Worm (Caenorhabditis elegans): Measurements from ENCODE around the gene Y47D7A.3.

The Y47D7A.3 gene

DNA sequence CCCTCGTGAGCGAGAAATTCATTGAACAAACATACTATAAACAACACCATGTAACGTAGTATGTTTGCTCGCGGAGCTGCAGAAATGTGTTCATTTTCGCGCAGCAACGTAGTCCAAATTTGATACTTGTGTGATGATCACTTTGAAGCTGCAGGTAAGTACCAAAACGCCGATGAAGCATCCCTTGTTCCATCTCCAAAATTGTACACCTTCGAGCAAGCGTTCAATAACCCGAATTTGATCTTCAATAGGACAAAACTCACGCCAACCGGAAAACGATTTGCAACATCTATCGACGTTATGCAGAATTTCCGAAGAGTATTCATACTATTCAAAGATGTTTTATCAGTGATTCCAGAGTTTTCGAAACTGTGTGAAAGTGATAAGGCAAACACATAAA is at the start of gene Y47D7A.3:
Gene Y47D7A.3 (plus strand): TSS at position 301 of the 400 bp plus-strand sequence.
- TF ChIP-seq unc-62 (GFP tag; optimal IDR thresholded peaks at IDR 0.05) = no peak

DNA sequence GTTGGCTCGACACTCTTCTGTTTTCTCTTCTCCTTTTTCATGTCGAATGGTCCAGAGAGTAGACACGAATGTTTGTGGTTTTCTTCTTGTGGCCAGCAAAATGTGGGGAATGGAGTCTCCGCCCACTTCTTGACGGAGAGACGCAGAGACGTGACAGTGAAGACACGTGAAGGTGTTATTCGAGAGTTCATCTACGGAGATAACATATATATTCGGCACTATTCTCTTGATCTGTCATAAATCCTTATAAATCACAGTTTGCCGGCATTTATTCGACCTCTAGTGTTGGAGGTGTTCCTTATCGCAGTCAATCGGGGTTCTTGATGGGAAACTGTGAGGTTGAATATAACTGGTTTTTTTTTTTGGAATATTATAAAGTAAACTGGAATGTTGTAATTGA is 49.2 kb upstream of the Y47D7A.3 start, which contains the start of gene F32D1.3:
Gene F32D1.3 (minus strand): TSS at position 65 of the 400 bp plus-strand sequence.
- no peak for TF ChIP-seq unc-62 (GFP tag; optimal IDR thresholded peaks at IDR 0.05)

DNA sequence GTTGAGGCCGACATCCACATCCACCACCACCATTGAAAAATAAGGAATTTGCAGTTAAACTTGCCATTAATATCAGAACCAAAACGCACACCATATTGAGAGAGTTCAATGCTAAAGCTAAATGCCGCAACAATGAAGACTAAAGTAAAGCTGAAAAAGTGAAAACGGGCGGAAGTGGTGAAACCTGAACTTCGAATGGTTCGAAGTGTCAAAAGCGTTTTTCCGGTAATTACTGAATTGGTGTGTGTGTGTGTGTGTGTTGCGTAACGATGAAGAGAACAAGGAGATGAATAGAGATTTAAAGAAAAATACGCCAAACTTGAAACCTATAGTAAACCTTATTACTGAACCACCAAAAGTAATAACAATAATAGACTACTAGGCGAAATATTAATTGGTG is 46.2 kb upstream of the Y47D7A.3 start, which contains the start of gene grl-13:
Gene grl-13 (minus strand): TSS at position 101 of the 400 bp plus-strand sequence.
- TF ChIP-seq unc-62 (GFP tag; optimal IDR thresholded peaks at IDR 0.05) = no peak

DNA sequence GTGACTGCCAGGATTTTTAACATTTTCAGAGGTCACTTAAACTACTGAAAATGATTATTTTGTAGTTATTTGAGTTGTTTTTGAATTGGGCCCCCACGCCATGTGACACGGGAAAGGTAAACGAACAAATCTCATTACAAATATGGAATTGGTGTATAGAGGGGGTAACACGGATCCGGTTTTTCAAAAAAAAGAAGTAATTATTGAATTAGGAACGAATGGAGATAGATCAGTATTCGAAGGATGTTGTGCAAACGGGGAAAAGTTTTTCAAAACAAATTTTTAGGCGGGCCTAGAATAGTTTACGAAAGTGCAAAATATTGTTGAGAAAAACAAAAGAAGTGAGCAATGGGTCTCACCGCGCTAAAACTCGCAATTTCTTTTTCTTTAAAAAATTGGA is 44.3 kb upstream of the Y47D7A.3 start, which contains the start of gene F32D1.11:
Gene F32D1.11 (minus strand): TSS at position 101 of the 400 bp plus-strand sequence.
- TF ChIP-seq unc-62 (GFP tag; optimal IDR thresholded peaks at IDR 0.05) = no peak

DNA sequence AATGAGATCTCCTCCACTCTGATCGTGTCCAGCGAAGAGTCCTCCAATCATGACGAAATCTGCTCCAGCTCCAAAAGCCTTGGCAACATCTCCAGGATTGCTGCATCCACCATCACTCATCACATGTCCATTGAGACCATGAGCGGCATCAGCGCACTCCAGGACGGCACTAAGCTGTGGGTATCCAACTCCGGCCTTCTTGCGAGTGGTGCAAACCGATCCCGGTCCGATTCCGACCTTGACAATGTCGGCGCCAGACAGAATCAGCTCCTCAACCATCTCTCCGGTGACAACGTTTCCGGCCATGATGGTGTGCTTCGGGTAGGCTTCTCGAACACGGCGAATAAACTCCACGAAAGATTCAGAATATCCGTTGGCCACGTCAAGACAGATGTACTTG is 40.2 kb upstream of the Y47D7A.3 start:
- no peak for TF ChIP-seq unc-62 (GFP tag; optimal IDR thresholded peaks at IDR 0.05)

DNA sequence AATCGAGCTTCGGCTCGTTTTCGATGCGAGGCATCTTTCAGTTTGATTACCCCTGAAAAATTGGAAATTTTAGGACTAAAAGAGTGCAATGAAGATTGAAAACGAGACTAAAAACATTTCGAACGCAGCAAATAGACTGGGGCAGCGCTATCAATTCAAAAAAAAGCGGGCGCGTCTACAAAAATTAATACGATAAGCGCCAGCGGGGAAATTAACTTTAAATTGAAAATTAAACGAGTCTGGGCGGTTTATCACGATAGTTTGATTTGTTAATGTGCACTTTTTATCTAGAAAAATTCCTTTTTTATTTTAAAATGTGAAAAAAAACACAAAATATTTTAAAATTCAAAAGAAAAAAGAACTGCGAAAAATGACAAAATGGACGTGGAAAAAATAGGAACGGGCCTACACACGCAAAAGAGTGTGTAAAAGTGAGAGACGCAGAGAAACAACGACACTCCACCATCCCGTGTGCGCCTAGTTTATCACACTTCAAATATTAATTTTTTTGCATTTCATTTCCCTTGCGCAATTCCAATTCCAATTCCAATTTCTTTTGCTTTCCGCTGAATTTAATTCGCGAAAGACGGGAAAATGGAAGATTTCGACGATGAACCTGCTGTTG is 39.3 kb upstream of the Y47D7A.3 start, which contains the start of the genes gmpr-1 and fipp-1:
Gene gmpr-1 (minus strand): TSS at position 75 of the 625 bp plus-strand sequence.
Gene fipp-1 (plus strand): TSS at position 499 of the 625 bp plus-strand sequence.
- TF ChIP-seq unc-62 (GFP tag; optimal IDR thresholded peaks at IDR 0.05) = no peak

DNA sequence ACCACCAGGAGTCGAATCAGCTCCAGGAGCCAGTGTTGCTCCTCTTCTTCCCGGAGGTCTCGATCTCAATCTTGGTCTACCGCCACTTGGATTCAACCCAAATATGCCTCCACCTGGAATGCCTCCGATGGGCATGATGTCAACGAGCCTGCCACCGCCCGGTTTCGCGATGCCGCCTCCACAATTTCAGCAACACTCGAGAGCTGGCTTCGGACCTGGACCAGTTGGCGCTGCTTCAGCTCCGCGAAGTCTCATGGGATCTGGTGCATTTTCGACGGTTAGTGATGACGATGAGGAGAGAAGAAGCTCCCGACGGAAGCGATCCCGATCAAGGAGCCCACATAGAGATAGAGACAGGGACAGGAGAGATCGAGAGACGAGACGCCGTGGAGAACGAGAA is 37.8 kb upstream of the Y47D7A.3 start:
- TF ChIP-seq unc-62 (GFP tag; optimal IDR thresholded peaks at IDR 0.05) = no peak

DNA sequence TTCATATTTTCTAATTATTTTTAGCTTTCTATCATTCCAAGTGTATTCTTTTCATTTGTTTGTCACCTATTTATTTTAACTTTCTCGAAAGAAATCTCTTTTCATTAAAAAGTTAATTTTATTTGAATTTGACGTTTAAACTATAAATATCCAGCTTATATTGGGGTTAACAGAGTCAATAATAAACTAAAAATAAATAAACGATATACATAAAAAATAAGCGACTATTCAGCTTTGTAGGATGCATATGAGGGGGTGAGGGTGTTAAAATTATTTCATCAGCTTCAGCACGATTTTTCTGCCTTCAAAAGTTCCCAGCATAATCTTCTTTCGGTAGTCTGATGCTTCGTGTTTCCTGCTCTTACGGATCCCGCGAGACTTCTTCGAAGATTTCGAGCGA is 37.1 kb upstream of the Y47D7A.3 start:
- TF ChIP-seq unc-62 (GFP tag; optimal IDR thresholded peaks at IDR 0.05) = no peak

DNA sequence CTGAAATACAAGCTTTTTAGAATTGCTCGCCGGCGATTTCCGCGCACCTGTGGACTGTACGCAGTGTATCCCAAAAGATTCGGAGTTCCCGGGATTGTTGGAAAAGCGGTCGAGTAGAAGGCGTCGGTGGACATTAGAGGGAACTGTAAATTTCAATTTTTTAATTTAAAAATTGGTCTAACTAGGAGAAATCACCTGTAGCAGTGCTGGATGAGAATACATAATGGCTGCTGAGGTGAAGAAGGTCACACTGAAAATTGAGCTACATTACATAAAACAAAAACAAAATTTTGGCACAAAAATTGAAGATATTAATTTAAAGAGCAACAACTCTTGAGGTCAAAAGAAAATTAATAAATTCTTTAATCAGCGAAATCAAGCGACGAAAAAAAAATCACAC is 36.1 kb upstream of the Y47D7A.3 start, which contains the start of gene neg-1:
Gene neg-1 (minus strand): TSS at position 250 of the 400 bp plus-strand sequence.
- TF ChIP-seq unc-62 (GFP tag; optimal IDR thresholded peaks at IDR 0.05) = no peak

DNA sequence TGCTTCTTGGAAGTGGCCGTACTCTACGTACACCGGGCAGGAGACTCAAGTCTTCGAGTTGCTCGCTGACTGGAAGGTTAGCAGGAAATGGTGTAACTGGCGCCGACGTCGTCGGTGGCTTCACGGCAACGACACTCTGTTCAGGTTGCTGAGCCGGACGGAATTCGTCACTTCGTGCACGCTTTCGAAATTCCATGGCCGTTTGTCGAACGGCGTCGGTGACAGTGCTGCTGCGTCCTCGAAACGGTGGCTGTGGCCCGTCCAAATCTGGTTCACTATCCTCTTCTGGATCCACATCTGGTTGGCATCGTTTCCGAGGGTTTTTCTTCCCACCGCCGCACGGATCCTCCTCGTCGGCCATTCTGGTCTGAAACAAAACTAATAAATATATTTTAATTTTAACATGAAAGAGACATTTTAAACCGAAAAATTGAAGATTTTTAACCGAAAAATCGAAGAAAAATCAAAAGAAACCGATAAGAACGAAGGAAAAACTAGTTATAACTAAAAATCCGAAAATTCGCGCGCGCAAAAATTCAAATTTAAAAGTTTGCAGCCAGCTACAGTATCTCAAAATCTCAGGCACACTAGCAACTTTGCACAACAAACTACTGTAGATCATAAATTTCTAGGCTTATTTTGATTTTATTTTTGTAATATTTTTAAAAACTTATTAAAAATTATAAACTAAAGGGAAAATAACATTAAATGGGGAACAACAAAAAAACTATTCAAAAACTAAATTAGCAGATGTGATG is 34.8 kb upstream of the Y47D7A.3 start, which contains the start of gene F32D1.7:
Gene F32D1.7 (minus strand): TSS at position 367 of the 758 bp plus-strand sequence.
- no peak for TF ChIP-seq unc-62 (GFP tag; optimal IDR thresholded peaks at IDR 0.05)

DNA sequence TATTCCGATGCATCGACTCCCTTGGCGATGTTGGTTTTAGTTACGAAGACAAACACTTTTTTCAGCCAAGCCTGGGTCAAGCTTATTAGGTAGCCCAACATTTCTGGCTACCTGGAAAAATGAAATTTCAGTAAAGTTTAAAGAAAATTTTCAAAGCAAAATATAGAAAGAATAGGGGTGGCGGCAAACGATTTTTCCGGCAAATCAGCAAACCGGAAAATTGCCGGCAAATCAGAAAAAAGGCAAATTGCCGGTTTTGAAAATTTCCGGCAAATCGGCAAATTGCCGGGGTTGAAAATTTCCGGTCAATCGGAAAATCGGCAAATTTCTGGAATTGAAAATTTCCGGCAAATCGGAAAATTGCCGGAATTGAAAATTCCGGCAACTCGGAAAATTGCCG is 33.1 kb upstream of the Y47D7A.3 start, which contains the start of gene F32D1.8:
Gene F32D1.8 (minus strand): TSS at position 101 of the 400 bp plus-strand sequence.
- TF ChIP-seq unc-62 (GFP tag; optimal IDR thresholded peaks at IDR 0.05) = no peak

DNA sequence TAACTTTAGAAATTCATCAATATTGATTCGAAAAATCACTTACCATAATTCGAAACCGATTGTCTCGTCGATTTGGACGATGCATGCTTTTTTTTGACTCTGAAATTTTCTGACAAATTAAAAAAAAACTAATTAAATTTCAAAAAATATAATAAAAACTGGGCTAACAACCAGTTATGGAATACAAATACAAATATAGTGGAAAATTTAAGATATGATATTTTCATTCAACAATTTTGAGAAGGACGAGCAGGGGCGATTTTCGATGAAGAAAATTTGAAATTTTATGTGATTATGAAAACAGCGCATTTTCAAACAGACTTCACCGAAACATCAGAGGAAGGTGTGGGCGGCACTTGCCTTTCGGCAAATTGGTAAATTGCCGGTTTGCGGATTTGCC is 28.4 kb upstream of the Y47D7A.3 start, which contains the start of gene F13A2.1:
Gene F13A2.1 (minus strand): TSS at position 101 of the 400 bp plus-strand sequence.
- no peak for TF ChIP-seq unc-62 (GFP tag; optimal IDR thresholded peaks at IDR 0.05)

DNA sequence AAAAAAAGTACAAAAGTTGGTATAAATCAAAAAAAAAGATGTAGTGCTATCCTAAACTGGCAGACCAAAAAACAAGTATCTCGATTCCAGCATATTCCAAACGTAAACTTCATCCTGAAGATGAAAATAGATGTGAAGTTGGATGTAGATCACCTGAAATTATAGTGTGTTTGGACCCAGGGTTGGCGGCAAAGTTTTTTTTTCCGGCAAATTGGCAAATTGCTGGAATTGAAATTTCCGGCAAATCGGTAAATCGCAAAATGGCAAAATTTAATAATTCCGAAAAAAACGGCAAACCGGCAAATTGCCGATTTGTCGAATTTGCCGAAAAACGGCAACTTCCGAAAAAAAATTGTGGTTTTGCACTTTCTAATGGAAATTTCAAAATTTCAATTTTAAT is 26.3 kb upstream of the Y47D7A.3 start, which contains the start of gene F13A2.2:
Gene F13A2.2 (minus strand): TSS at position 101 of the 400 bp plus-strand sequence.
- no peak for TF ChIP-seq unc-62 (GFP tag; optimal IDR thresholded peaks at IDR 0.05)

DNA sequence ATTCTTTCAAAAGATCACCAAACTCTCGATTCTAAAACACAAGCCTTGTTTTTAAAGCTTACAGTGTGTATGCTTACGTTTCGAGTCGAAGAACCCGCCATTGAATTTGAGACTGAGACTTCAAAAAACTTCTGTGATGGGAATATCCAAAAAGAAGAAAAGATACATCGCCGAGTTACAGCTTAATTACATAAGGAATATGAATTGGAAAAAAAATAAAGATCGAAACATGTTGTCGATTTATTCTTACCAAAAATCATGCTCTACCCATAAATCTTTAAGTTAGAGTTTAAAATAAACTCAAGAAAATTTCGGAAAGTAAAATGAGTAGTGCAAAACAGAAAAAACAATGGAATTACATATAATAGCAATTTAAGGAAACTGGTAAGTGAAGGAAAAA is 24.6 kb upstream of the Y47D7A.3 start, which contains the start of gene F13A2.10:
Gene F13A2.10 (minus strand): TSS at position 101 of the 400 bp plus-strand sequence.
- TF ChIP-seq unc-62 (GFP tag; optimal IDR thresholded peaks at IDR 0.05) = no peak

DNA sequence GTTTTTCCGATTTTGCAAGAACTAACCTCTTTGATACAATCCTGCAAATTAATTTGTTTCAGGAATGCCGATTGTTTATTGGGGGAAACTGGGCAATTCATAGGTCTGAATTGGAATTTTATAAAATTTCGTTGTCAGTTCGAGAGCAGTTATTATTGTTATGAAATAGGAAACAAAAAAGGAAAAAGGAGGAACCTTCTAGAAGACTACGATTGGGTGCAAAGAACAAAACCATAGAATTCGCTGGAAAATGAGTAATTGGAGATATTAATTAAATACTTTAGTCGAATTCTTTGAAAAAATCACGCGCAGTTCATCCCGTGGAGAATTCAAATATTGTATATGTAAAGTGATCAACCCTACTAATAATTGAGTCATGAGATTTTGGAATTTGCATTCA is 23.3 kb upstream of the Y47D7A.3 start, which contains the start of gene F13A2.9:
Gene F13A2.9 (minus strand): TSS at position 101 of the 400 bp plus-strand sequence.
- no peak for TF ChIP-seq unc-62 (GFP tag; optimal IDR thresholded peaks at IDR 0.05)

DNA sequence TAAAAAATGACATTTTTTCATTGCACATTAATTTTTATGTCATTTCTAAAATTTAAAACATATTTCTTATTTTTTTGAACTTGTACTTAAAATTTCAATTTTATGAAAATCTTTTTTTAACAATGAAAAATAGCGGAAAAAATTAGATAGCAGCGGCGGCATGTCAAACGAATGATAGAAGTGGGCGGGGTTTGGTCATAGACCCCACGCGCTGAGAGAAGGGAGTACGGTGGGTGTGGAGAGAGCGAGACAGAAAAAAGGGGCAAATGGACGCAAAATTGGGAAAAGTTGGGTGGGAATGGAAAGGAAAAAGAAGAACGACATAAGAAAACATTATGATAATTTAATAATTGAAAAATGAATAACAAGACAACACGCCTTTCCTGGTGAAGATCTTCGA is 22.8 kb upstream of the Y47D7A.3 start:
- no peak for TF ChIP-seq unc-62 (GFP tag; optimal IDR thresholded peaks at IDR 0.05)
